Fruit fly (Drosophila melanogaster): ENCODE measurements around the gene Vps15.

Vps15 gene

dm6 chr3R:9245576-9246200 is at the start of gene Vps15:
TSS of gene Vps15 (minus strand) at chr3R:9245869.
- TF ChIP-seq da (GFP tag; optimal IDR thresholded peaks at IDR 0.05): peak; percentile 46
- peak; percentile 62 for TF ChIP-seq Fer2 (tag; optimal IDR thresholded peaks at IDR 0.05)
- no peak for TF ChIP-seq btn (GFP tag; optimal IDR thresholded peaks at IDR 0.05)
- 0 out of 3 replicates have a peak, but pooled peaks have one; percentile 18 for TF ChIP-seq C15 (GFP tag; IDR thresholded peaks at IDR 0.05)
- peak; percentile 94 for TF ChIP-seq sna (GFP tag; IDR thresholded peaks at IDR 0.05; ENCODE audit: partially characterized antibody)
- peak; percentile 50; the same call in 1 of the 3 replicates for TF ChIP-seq Opbp (GFP tag; IDR thresholded peaks at IDR 0.05; ENCODE audit: partially characterized antibody)
- peak; percentile 85 for TF ChIP-seq Bgb (GFP tag; IDR thresholded peaks at IDR 0.05; ENCODE audit: partially characterized antibody)
- peak; percentile 89 for TF ChIP-seq row (GFP tag; IDR thresholded peaks at IDR 0.05)
- TF ChIP-seq ATbp (GFP tag; optimal IDR thresholded peaks at IDR 0.05): peak; percentile 6
- TF ChIP-seq bab2 (GFP tag; optimal IDR thresholded peaks at IDR 0.05): peak; percentile 67
- peak; percentile 36 for TF ChIP-seq CG1233 (GFP tag; optimal IDR thresholded peaks at IDR 0.05)
- no peak for TF ChIP-seq fd64A (GFP tag; optimal IDR thresholded peaks at IDR 0.05)
- peak; percentile 50 for TF ChIP-seq CG9609 (GFP tag; optimal IDR thresholded peaks at IDR 0.05)
- TF ChIP-seq jigr1 (GFP tag; IDR thresholded peaks at IDR 0.05): no peak
- TF ChIP-seq CG2129 (GFP tag; IDR thresholded peaks at IDR 0.05; ENCODE audit: partially characterized antibody): peak; percentile 85
- no peak for TF ChIP-seq CG3163 (GFP tag; optimal IDR thresholded peaks at IDR 0.05)
- peak; percentile 75 for TF ChIP-seq Side (GFP tag; optimal IDR thresholded peaks at IDR 0.05)
- TF ChIP-seq ci (GFP tag; IDR thresholded peaks at IDR 0.05): peak; percentile 77
- peak; percentile 88 for TF ChIP-seq vvl (GFP tag; IDR thresholded peaks at IDR 0.05)
- TF ChIP-seq inv (GFP tag; IDR thresholded peaks at IDR 0.05; ENCODE audit: partially characterized antibody): peak; percentile 66
- TF ChIP-seq H15 (GFP tag; IDR thresholded peaks at IDR 0.05): peak; percentile 57; the same call in 2 of the 3 replicates
- no peak for TF ChIP-seq toy (GFP tag; IDR thresholded peaks at IDR 0.05)
- TF ChIP-seq MESR4 (GFP tag; optimal IDR thresholded peaks at IDR 0.05): peak; percentile 73
- no peak for TF ChIP-seq Sry-β (GFP tag; optimal IDR thresholded peaks at IDR 0.05)
- peak; percentile 17 for TF ChIP-seq odd (GFP tag; optimal IDR thresholded peaks at IDR 0.05)
- peak; percentile 48 for TF ChIP-seq CG3995 (GFP tag; optimal IDR thresholded peaks at IDR 0.05)
- TF ChIP-seq CG6654 (GFP tag; optimal IDR thresholded peaks at IDR 0.05): no peak
- 0 out of 3 replicates have a peak, but pooled peaks have one; percentile 12 for TF ChIP-seq CG2199 (GFP tag; IDR thresholded peaks at IDR 0.05)
- peak; percentile 70 for TF ChIP-seq CG7556 (GFP tag; optimal IDR thresholded peaks at IDR 0.05)
- peak; percentile 63 for TF ChIP-seq onecut (GFP tag; IDR thresholded peaks at IDR 0.05)
- TF ChIP-seq CG3726 (GFP tag; IDR thresholded peaks at IDR 0.05): 0 out of 3 replicates have a peak, but pooled peaks have one; percentile 37
- no peak for TF ChIP-seq CG10959 (GFP tag; IDR thresholded peaks at IDR 0.05)
- TF ChIP-seq CG12942 (GFP tag; optimal IDR thresholded peaks at IDR 0.05): peak; percentile 53
- no peak for TF ChIP-seq gcm2 (GFP tag; optimal IDR thresholded peaks at IDR 0.05)
- peak; percentile 65 for TF ChIP-seq Camta (GFP tag; optimal IDR thresholded peaks at IDR 0.05)
- peak; percentile 21 for TF ChIP-seq jing (GFP tag; optimal IDR thresholded peaks at IDR 0.05)
- peak; percentile 83 for TF ChIP-seq Sox102F (GFP tag; optimal IDR thresholded peaks at IDR 0.05)
- no peak for TF ChIP-seq mirr (GFP tag; optimal IDR thresholded peaks at IDR 0.05)
- no peak for TF ChIP-seq prd (optimal IDR thresholded peaks at IDR 0.05)
- peak; percentile 72 for TF ChIP-seq prd (GFP tag; IDR thresholded peaks at IDR 0.05)
- TF ChIP-seq CG13123 (GFP tag; optimal IDR thresholded peaks at IDR 0.05): peak; percentile 58
- TF ChIP-seq CG9876 (GFP tag; optimal IDR thresholded peaks at IDR 0.05): no peak
- TF ChIP-seq CG8089 (GFP tag; optimal IDR thresholded peaks at IDR 0.05): no peak
- TF ChIP-seq oc (tag; optimal IDR thresholded peaks at IDR 0.05): peak; percentile 72
- peak; percentile 91 for TF ChIP-seq Dp (GFP tag; optimal IDR thresholded peaks at IDR 0.05)
- peak; percentile 67 for TF ChIP-seq CG31441 (GFP tag; IDR thresholded peaks at IDR 0.05)
- peak; percentile 86 for TF ChIP-seq CG30403 (GFP tag; optimal IDR thresholded peaks at IDR 0.05)
- TF ChIP-seq CG31224 (GFP tag; IDR thresholded peaks at IDR 0.05): no peak
- peak; percentile 58; the same call in 1 of the 2 replicates for TF ChIP-seq wdn (GFP tag; IDR thresholded peaks at IDR 0.05)
- TF ChIP-seq CG7745 (tag; optimal IDR thresholded peaks at IDR 0.05): no peak

All from whole organism, embryonic.